Worm (Caenorhabditis elegans) whole organism, L3 larva: Measurements from ENCODE around the gene Y50D4B.1.

ENCODE experiments used
- ceh-9 ChIP-seq: sonication (generic microtip); optimal IDR thresholded peaks from 2 replicates; lab custom pipeline; 2018; ENCODE audit warnings: missing biosample characterization, missing genetic modification characterization
- elt-2 ChIP-seq: sonication (generic microtip); optimal IDR thresholded peaks from 2 replicates; lab custom pipeline; 2016; ENCODE audit warnings: missing genetic modification reagents, mild to moderate bottlenecking, missing genetic modification characterization, missing compliant biosample characterization
- hmg-11 ChIP-seq: sonication (generic microtip); optimal IDR thresholded peaks from 2 replicates; lab custom pipeline; 2016; ENCODE audit warnings: missing genetic modification characterization, missing compliant biosample characterization
- jun-1 ChIP-seq: fragments of 150-350 bp; optimal IDR thresholded peaks from 2 replicates; lab custom pipeline; 2014; ENCODE audit warnings: missing biosample characterization, missing genetic modification reagents, missing genetic modification characterization
- mdl-1 ChIP-seq: fragments of 150-350 bp; optimal IDR thresholded peaks from 2 replicates; lab custom pipeline; 2014; ENCODE audit warnings: missing biosample characterization, missing genetic modification characterization
- mml-1 ChIP-seq: fragments of 150-350 bp; sonication (generic microtip); optimal IDR thresholded peaks from 3 replicates; lab custom pipeline; 2014; ENCODE audit warnings: missing biosample characterization, missing genetic modification characterization
- pqm-1 ChIP-seq: fragments of 150-350 bp; optimal IDR thresholded peaks from 2 replicates; lab custom pipeline; 2017; ENCODE audit warnings: missing biosample characterization, missing genetic modification characterization, inconsistent platforms
- unc-62 ChIP-seq: fragments of 150-350 bp; sonication (generic microtip); optimal IDR thresholded peaks from 4 replicates; lab custom pipeline; 2014; ENCODE audit warnings: missing biosample characterization, missing genetic modification reagents, missing genetic modification characterization

Gene Y50D4B.1

DNA sequence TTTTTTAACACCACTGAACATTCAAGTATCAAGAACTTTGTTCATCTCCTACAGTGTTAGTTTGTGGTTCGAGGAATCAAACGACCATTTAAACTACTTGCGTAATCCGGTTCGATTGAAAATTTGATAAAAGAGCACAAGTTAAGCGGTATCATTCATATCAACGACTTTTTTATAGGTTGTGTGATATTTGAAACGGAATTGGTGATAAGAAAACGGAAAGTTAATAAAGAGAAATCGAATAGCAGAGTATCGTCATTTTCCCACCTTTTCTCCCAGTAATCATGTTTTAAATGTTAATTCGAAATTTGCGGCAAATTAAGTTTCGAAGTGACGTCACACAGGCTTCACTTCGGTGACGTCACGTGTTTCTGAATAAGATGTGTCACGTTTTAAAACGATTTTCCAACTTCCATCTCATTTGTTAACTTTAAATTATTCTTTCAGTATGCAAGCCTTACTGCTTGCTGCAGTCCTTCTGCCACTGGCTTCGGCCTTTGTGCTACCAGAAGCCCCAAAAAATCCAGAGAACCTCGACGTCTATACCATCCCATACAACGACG is 63.6 kb downstream of the Y50D4B.1 start, which contains the start of gene T21H3.1:
TSS of gene T21H3.1 (plus strand) at position 448 of the 563 bp plus-strand sequence.
- peak; percentile 44 for TF ChIP-seq jun-1 (tag; lab: Kevin White, UChicago)
- TF ChIP-seq elt-2 (tag; lab: Kevin White, UChicago) = peak; percentile 96
- TF ChIP-seq ceh-9 = no peak
- no peak for TF ChIP-seq unc-62 (GFP tag; lab: Kevin White, UChicago)
- TF ChIP-seq mml-1 (tag; lab: Kevin White, UChicago) = no peak
- TF ChIP-seq hmg-11 = no peak
- peak; percentile 95 for TF ChIP-seq pqm-1 (tag; lab: Kevin White, UChicago)
- TF ChIP-seq mdl-1 (tag; lab: Kevin White, UChicago) = no peak
